Fruit fly (Drosophila melanogaster) whole organism, pupa: ENCODE results near the gene Ubr1.

Source experiments
- CG10348 ChIP-seq: fragments of 200-800 bp; sonication (Bioruptor generic); IDR thresholded peaks from 2 replicates; pipeline ENCODE4 v1.3.6; 2022; ENCODE audit warnings: missing biosample characterization, missing genetic modification characterization
- CG12605 ChIP-seq: fragments of 200-800 bp; sonication (Bioruptor generic); IDR thresholded peaks from 2 replicates; pipeline ENCODE4 v1.3.6; 2022; ENCODE audit warnings: missing biosample characterization, missing genetic modification characterization
- CG13204 ChIP-seq: fragments of 200-800 bp; sonication (Bioruptor generic); optimal IDR thresholded peaks from 2 replicates; lab custom pipeline; 2018; ENCODE audit warnings: missing biosample characterization, mild to moderate bottlenecking, missing genetic modification characterization, moderate library complexity
- CG14655 ChIP-seq: fragments of 200-800 bp; sonication (Bioruptor generic); optimal IDR thresholded peaks from 3 replicates; lab custom pipeline; 2017; ENCODE audit warnings: mild to moderate bottlenecking, missing biosample characterization, missing genetic modification reagents, missing genetic modification characterization
- CG15710 ChIP-seq: fragments of 200-800 bp; sonication (Bioruptor generic); optimal IDR thresholded peaks from 2 replicates; lab custom pipeline; 2018; ENCODE audit warnings: missing biosample characterization, mild to moderate bottlenecking, missing genetic modification characterization, moderate library complexity
- CG17806 ChIP-seq: fragments of 200-800 bp; sonication (Bioruptor generic); optimal IDR thresholded peaks from 2 replicates; lab custom pipeline; 2018; ENCODE audit warnings: missing biosample characterization, mild to moderate bottlenecking, missing genetic modification characterization, moderate library complexity
- CG32121 ChIP-seq: fragments of 200-800 bp; sonication (Bioruptor generic); IDR thresholded peaks from 2 replicates; pipeline ENCODE4 v1.3.6; 2022; ENCODE audit warnings: missing biosample characterization, missing genetic modification characterization
- CG34367 ChIP-seq: fragments of 200-800 bp; sonication (Bioruptor generic); optimal IDR thresholded peaks from 2 replicates; lab custom pipeline; 2018; ENCODE audit warnings: missing biosample characterization, mild to moderate bottlenecking, missing genetic modification characterization
- CG4496 ChIP-seq: fragments of 200-800 bp; sonication (Bioruptor generic); IDR thresholded peaks from 3 replicates; pipeline ENCODE4 v1.3.6; 2022; ENCODE audit warnings: missing biosample characterization, missing genetic modification characterization
- CG8159 ChIP-seq: fragments of 200-800 bp; sonication (Bioruptor generic); optimal IDR thresholded peaks from 3 replicates; lab custom pipeline; 2018; ENCODE audit warnings: missing biosample characterization, mild to moderate bottlenecking, missing genetic modification characterization, moderate library complexity
- CG8301 ChIP-seq: fragments of 200-800 bp; sonication (Bioruptor generic); optimal IDR thresholded peaks from 2 replicates; lab custom pipeline; 2018; ENCODE audit warnings: missing biosample characterization, mild to moderate bottlenecking, missing genetic modification characterization
- CG9948 ChIP-seq: fragments of 200-800 bp; sonication (Bioruptor generic); optimal IDR thresholded peaks from 2 replicates; lab custom pipeline; 2018; ENCODE audit warnings: missing biosample characterization, mild to moderate bottlenecking, missing genetic modification characterization, moderate library complexity
- D1 ChIP-seq: fragments of 200-800 bp; sonication (Bioruptor generic); optimal IDR thresholded peaks from 2 replicates; lab custom pipeline; 2018; ENCODE audit warnings: missing biosample characterization, mild to moderate bottlenecking, missing genetic modification characterization, moderate library complexity
- EcR ChIP-seq: fragments of 200-800 bp; sonication (Bioruptor generic); optimal IDR thresholded peaks from 3 replicates; lab custom pipeline; 2019; ENCODE audit warnings: missing biosample characterization, missing genetic modification characterization, mild to moderate bottlenecking, moderate library complexity, missing genetic modification reagents
- Ets98B ChIP-seq: fragments of 200-800 bp; sonication (Bioruptor generic); IDR thresholded peaks from 2 replicates; pipeline ENCODE4 v1.3.6; 2022; ENCODE audit warnings: missing biosample characterization, missing genetic modification characterization
- Pif1A ChIP-seq: fragments of 200-800 bp; sonication (Bioruptor generic); optimal IDR thresholded peaks from 3 replicates; lab custom pipeline; 2016; ENCODE audit warnings: missing biosample characterization, missing genetic modification characterization
- Pif1B ChIP-seq: fragments of 200-800 bp; sonication (Bioruptor generic); optimal IDR thresholded peaks from 3 replicates; lab custom pipeline; 2016; ENCODE audit warnings: missing biosample characterization, missing genetic modification characterization
- Snoo ChIP-seq: fragments of 200-800 bp; sonication (Bioruptor generic); optimal IDR thresholded peaks from 3 replicates; lab custom pipeline; 2017; ENCODE audit warnings: missing biosample characterization, mild to moderate bottlenecking, missing genetic modification characterization, inconsistent platforms
- fd96Ca ChIP-seq: fragments of 200-800 bp; sonication (Bioruptor generic); IDR thresholded peaks from 3 replicates; pipeline ENCODE4 v1.3.6; 2022; ENCODE audit warnings: missing biosample characterization, missing genetic modification characterization
- gl ChIP-seq: fragments of 200-800 bp; sonication (Bioruptor generic); optimal IDR thresholded peaks from 2 replicates; lab custom pipeline; 2018; ENCODE audit warnings: missing biosample characterization, mild to moderate bottlenecking, missing genetic modification characterization
- rn ChIP-seq: fragments of 200-800 bp; sonication (Bioruptor generic); IDR thresholded peaks from 2 replicates; pipeline ENCODE4 v1.3.6; 2022; ENCODE audit warnings: missing biosample characterization, missing genetic modification characterization

The Ubr1 gene

dm6 chrX:16948371-16948770 is 20.1 kb downstream of the Ubr1 start, which contains the start of gene CG13000:
Gene CG13000 (minus strand): TSS chrX:16948471.
- TF ChIP-seq gl (tag; lab: Kevin White, UChicago) (no peak), Ets98B (no peak), CG15710 (tag; lab: Kevin White, UChicago) (no peak), rn (GFP tag; lab: Robert Waterston, UW) (no peak), EcR (GFP tag; lab: Kevin White, UChicago) (no peak), Snoo (tag; lab: Kevin White, UChicago) (no peak), CG14655 (GFP tag; lab: Kevin White, UChicago) (no peak), fd96Ca (no peak), CG34367 (tag; lab: Kevin White, UChicago) (no peak), D1 (no peak), CG10348 (GFP tag; lab: Robert Waterston, UW) (no peak), CG17806 (no peak), CG4496 (GFP tag; lab: Robert Waterston, UW) (no peak)

dm6 chrX:16946604-16947003 is 21.9 kb downstream of the Ubr1 start:
- TF ChIP-seq CG14655 (GFP tag; lab: Kevin White, UChicago) (no peak), CG4496 (GFP tag; lab: Robert Waterston, UW) (no peak), CG15710 (tag; lab: Kevin White, UChicago) (no peak), Snoo (tag; lab: Kevin White, UChicago) (no peak), CG8159 (tag; lab: Kevin White, UChicago) (peak; percentile 22)
- TF ChIP-seq, all 21 proteins: peak for 1

dm6 chrX:16945414-16945813 is 23.1 kb downstream of the Ubr1 start:
- peak; percentile 32; the same call in 1 of the 2 replicates for TF ChIP-seq CG10348 (GFP tag; lab: Robert Waterston, UW)
- TF ChIP-seq EcR (GFP tag; lab: Kevin White, UChicago), result peak; percentile 91
- TF ChIP-seq Ets98B, result peak; percentile 81
- peak; percentile 78 for TF ChIP-seq Pif1A (GFP tag; lab: Kevin White, UChicago)
- TF ChIP-seq CG8159 (tag; lab: Kevin White, UChicago), result peak; percentile 87
- peak; percentile 67 for TF ChIP-seq gl (tag; lab: Kevin White, UChicago)
- peak; percentile 87 for TF ChIP-seq CG14655 (GFP tag; lab: Kevin White, UChicago)
- TF ChIP-seq CG4496 (GFP tag; lab: Robert Waterston, UW), result peak; percentile 88
- TF ChIP-seq CG34367 (tag; lab: Kevin White, UChicago), result peak; percentile 84
- TF ChIP-seq CG32121 (GFP tag; lab: Robert Waterston, UW), result peak; percentile 66
- peak; percentile 86 for TF ChIP-seq CG17806
- TF ChIP-seq CG15710 (tag; lab: Kevin White, UChicago), result peak; percentile 86
- peak; percentile 70 for TF ChIP-seq CG12605 (GFP tag; lab: Robert Waterston, UW)
- peak; percentile 69; the same call in 2 of the 3 replicates for TF ChIP-seq fd96Ca
- no peak for TF ChIP-seq CG13204
- peak; percentile 65 for TF ChIP-seq rn (GFP tag; lab: Robert Waterston, UW)
- TF ChIP-seq D1, result peak; percentile 1
- peak; percentile 69 for TF ChIP-seq Snoo (tag; lab: Kevin White, UChicago)
- peak; percentile 76 for TF ChIP-seq Pif1B (GFP tag; lab: Kevin White, UChicago)
- TF ChIP-seq CG8301 (tag; lab: Kevin White, UChicago), result peak; percentile 83
- TF ChIP-seq CG9948 (tag; lab: Kevin White, UChicago), result peak; percentile 77

- no peak for TF ChIP-seq CG8159 (tag; lab: Kevin White, UChicago)
- TF ChIP-seq CG13204, result no peak
- TF ChIP-seq Ets98B, result no peak
- TF ChIP-seq CG17806, result no peak
- peak; percentile 2 for TF ChIP-seq CG9948 (tag; lab: Kevin White, UChicago)
- no peak for TF ChIP-seq CG10348 (GFP tag; lab: Robert Waterston, UW)
- 0 out of 2 replicates have a peak, but pooled peaks have one; percentile 25 for TF ChIP-seq CG32121 (GFP tag; lab: Robert Waterston, UW)
- no peak for TF ChIP-seq gl (tag; lab: Kevin White, UChicago)
- TF ChIP-seq rn (GFP tag; lab: Robert Waterston, UW), result no peak
- peak; percentile 50; the same call in 1 of the 3 replicates for TF ChIP-seq CG4496 (GFP tag; lab: Robert Waterston, UW)
- no peak for TF ChIP-seq Pif1B (GFP tag; lab: Kevin White, UChicago)
Observed at dm6 chrX:16944049-16944532, 24.4 kb downstream of the Ubr1 start.

DNA sequence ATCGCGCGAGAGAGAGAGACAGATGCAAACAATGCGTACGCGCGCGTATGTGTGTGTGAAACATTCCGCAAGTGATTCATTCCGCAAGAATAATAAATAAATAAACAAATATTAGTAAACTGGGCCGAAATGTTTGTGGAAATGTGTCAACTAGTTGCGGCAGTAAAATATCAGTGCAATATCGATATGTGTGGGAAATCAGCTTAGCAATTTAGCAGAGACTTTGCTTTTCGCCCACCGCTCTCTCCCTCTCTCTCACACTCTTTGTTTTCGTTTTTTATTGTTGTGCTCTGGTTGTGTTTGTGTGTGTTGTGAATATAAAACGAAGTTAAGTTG is 25.0 kb downstream of the Ubr1 start:
- TF ChIP-seq CG34367 (tag; lab: Kevin White, UChicago) (no peak), CG14655 (GFP tag; lab: Kevin White, UChicago) (peak; percentile 23), CG15710 (tag; lab: Kevin White, UChicago) (no peak), CG9948 (tag; lab: Kevin White, UChicago) (no peak), CG10348 (GFP tag; lab: Robert Waterston, UW) (no peak), CG8301 (tag; lab: Kevin White, UChicago) (no peak), CG4496 (GFP tag; lab: Robert Waterston, UW) (no peak), gl (tag; lab: Kevin White, UChicago) (no peak), CG12605 (GFP tag; lab: Robert Waterston, UW) (no peak), CG13204 (no peak), fd96Ca (no peak), Snoo (tag; lab: Kevin White, UChicago) (no peak), rn (GFP tag; lab: Robert Waterston, UW) (no peak), EcR (GFP tag; lab: Kevin White, UChicago) (peak; percentile 50)
